Worm (Caenorhabditis elegans) whole organism, early embryonic: ENCODE data around the gene bca-1.

Experiments
- B0310.2 ChIP-seq: sonication (generic microtip); optimal IDR thresholded peaks from 2 replicates; lab custom pipeline; 2016; ENCODE audit warnings: mild to moderate bottlenecking, missing genetic modification characterization, missing compliant biosample characterization
- F13C5.2 ChIP-seq: sonication (generic microtip); optimal IDR thresholded peaks from 2 replicates; lab custom pipeline; 2017; ENCODE audit warnings: mild to moderate bottlenecking, missing genetic modification characterization, inconsistent platforms, missing compliant biosample characterization
- ama-1 ChIP-seq: fragments of 150-350 bp; optimal IDR thresholded peaks from 2 replicates; lab custom pipeline; 2014
- ceh-13 ChIP-seq: fragments of 200-800 bp; sonication (Bioruptor generic); optimal IDR thresholded peaks from 2 replicates; lab custom pipeline; 2018; ENCODE audit warnings: mild to moderate bottlenecking, missing genetic modification characterization, missing compliant biosample characterization
- ceh-36 ChIP-seq: sonication (generic microtip); optimal IDR thresholded peaks from 2 replicates; lab custom pipeline; 2016; ENCODE audit warnings: missing genetic modification characterization, inconsistent platforms, missing compliant biosample characterization
- ets-7 ChIP-seq: sonication (generic microtip); optimal IDR thresholded peaks from 2 replicates; lab custom pipeline; 2016; ENCODE audit warnings: missing genotype, missing genetic modification characterization, missing compliant biosample characterization
- hmg-4 ChIP-seq: fragments of 200-800 bp; sonication (Bioruptor generic); optimal IDR thresholded peaks from 2 replicates; lab custom pipeline; 2018; ENCODE audit warnings: mild to moderate bottlenecking, missing genetic modification characterization, missing compliant biosample characterization
- hnd-1 ChIP-seq: sonication (generic microtip); optimal IDR thresholded peaks from 2 replicates; lab custom pipeline; 2016; ENCODE audit warnings: missing genetic modification characterization, missing compliant biosample characterization
- pes-1 ChIP-seq: fragments of 200-800 bp; sonication (Bioruptor generic); IDR thresholded peaks from 2 replicates; pipeline ENCODE4 v1.3.6; 2022; ENCODE audit warnings: missing genetic modification reagents, missing genetic modification characterization, missing compliant biosample characterization
- sea-1 ChIP-seq: fragments of 200-800 bp; sonication (Bioruptor generic); conservative IDR thresholded peaks from 2 replicates; pipeline ENCODE4 v1.3.6; 2022; ENCODE audit warnings: missing genetic modification characterization, missing compliant biosample characterization
- tbx-37 ChIP-seq: fragments of 200-800 bp; sonication (Bioruptor generic); conservative IDR thresholded peaks from 2 replicates; pipeline ENCODE4 v1.3.6; 2022; ENCODE audit warnings: missing genetic modification reagents, missing genetic modification characterization, missing compliant biosample characterization
- tra-4 ChIP-seq: sonication (generic microtip); optimal IDR thresholded peaks from 2 replicates; lab custom pipeline; 2017; ENCODE audit warnings: missing genetic modification characterization, missing compliant biosample characterization

bca-1 gene

DNA sequence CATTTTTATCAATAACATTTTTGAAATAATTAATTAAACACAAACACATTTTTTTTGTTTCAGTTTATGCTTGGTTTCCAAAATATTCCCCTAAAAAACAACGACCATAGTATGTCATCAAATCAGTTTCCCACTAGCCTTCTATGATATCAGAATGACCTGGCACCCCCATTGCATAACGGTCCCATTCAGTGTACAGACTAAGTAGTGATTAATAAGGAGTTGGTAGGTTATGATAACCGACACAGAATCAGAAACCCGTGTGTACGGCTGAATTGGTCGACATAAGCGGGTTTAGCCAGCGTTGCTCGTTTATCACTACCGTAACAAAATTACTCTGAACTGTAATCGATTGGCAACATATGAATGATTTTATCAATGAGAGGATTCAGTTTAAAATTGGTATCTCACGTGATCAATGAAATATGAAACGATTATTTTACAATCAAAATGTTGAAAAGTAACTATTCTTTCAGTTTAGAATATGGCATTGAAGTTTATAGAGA is 47.1 kb downstream of the bca-1 start:
- no peak for TF ChIP-seq ama-1 (lab: Kevin White, UChicago)
- no peak for TF ChIP-seq B0310.2 (tag; lab: Kevin White, UChicago)
- TF ChIP-seq pes-1 (GFP tag; lab: Robert Waterston, UW) = no peak
- no peak for TF ChIP-seq tra-4 (tag; lab: Kevin White, UChicago)
- TF ChIP-seq ceh-36 = no peak
- no peak for TF ChIP-seq ceh-13
- no peak for TF ChIP-seq hnd-1 (tag; lab: Kevin White, UChicago)
- TF ChIP-seq ets-7 (tag; lab: Kevin White, UChicago) = no peak
- TF ChIP-seq sea-1 (GFP tag; lab: Robert Waterston, UW) = no peak
- no peak for TF ChIP-seq tbx-37
- no peak for TF ChIP-seq F13C5.2 (tag; lab: Kevin White, UChicago)
- no peak for TF ChIP-seq hmg-4 (GFP tag; lab: Kevin White, UChicago)

DNA sequence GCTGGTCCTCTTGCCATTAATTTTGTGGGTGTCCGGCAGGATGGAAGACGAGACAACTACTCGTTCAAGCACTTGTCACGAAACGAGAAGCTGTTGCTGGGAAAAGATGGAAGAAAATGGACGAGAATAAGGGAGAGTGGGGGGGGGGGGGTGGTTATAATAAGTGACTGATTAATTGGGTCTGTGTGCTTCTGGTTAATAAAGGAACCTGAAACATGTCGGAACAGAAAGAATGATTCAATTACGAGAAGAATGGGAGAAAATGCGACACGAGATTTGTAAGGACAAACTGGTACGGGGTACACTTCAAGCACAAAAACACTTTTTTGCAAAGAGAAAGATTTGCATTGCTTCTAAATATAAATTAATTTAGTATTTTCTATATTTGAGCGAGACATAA is 49.1 kb downstream of the bca-1 start:
- TF ChIP-seq hnd-1 (tag; lab: Kevin White, UChicago) = no peak
